Worm (Caenorhabditis elegans) whole organism, young adult: ENCODE results near the gene F26D2.13.

Experiments
- C06A6.2 ChIP-seq: fragments of 200-800 bp; sonication (Bioruptor generic); conservative IDR thresholded peaks from 2 replicates; pipeline ENCODE4 v1.3.6; 2022; ENCODE audit warnings: missing genetic modification characterization, missing compliant biosample characterization
- ama-1 ChIP-seq, 3 experiments: fragments of 150-350 bp in 1 of 3; sonication (generic microtip) in 2 of 3; optimal IDR thresholded peaks; 2 replicates each; lab custom pipeline; 2014 to 2018; ENCODE audit warnings: missing biosample characterization in 2 of 3, missing genetic modification characterization in 2 of 3, missing genetic modification reagents in 2 of 3
- efl-1 ChIP-seq: fragments of 150-350 bp; optimal IDR thresholded peaks from 2 replicates; lab custom pipeline; 2014; ENCODE audit warnings: missing biosample characterization, missing genetic modification reagents, missing genetic modification characterization
- him-1 ChIP-seq: sonication (generic microtip); optimal IDR thresholded peaks from 2 replicates; lab custom pipeline; 2016; ENCODE audit warnings: missing genotype, missing genetic modification reagents, missing genetic modification characterization, missing compliant biosample characterization
- snpc-4 ChIP-seq, 5 experiments: fragments of 150-350 bp in 1 of 5; sonication (generic microtip) in 4 of 5; optimal IDR thresholded peaks; 2 replicates each; lab custom pipeline; 2014 to 2018; ENCODE audit warnings: missing genetic modification characterization in 5 of 5, missing biosample characterization in 3 of 5, antibody characterized with exemption in 2 of 5, mild to moderate bottlenecking in 2 of 5, missing compliant biosample characterization in 2 of 5, missing genotype in 2 of 5, moderate library complexity in 2 of 5, missing genetic modification reagents in 1 of 5
- tbx-9 ChIP-seq: sonication (generic microtip); optimal IDR thresholded peaks from 2 replicates; lab custom pipeline; 2016; ENCODE audit warnings: borderline replicate concordance, missing genetic modification characterization, inconsistent platforms, missing compliant biosample characterization

- no peak for TF ChIP-seq efl-1
- TF ChIP-seq him-1 (tag; lab: Kevin White, UChicago) = no peak
- no peak for TF ChIP-seq snpc-4 (GFP tag; optimal IDR thresholded peaks at IDR 0.05; lab: Kevin White, UChicago)
- TF ChIP-seq snpc-4 (tag; optimal IDR thresholded peaks at IDR 0.05; lab: Kevin White, UChicago) = no peak
- no peak for TF ChIP-seq ama-1 (optimal IDR thresholded peaks at IDR 0.05; lab: Kevin White, UChicago)
- TF ChIP-seq ama-1 (GFP tag; optimal IDR thresholded peaks at IDR 0.05; lab: Kevin White, UChicago) = no peak
- no peak for TF ChIP-seq C06A6.2 (GFP tag; lab: Robert Waterston, UW)
- no peak for TF ChIP-seq tbx-9
Measured at ce11 chrV:16410521-16410920, 24.9 kb downstream of the F26D2.13 start, which contains the start of gene srh-145.
